Worm (Caenorhabditis elegans) whole organism, midembryonic: Measurements from ENCODE around the gene T01C8.3.

Experiments used
- T22C8.4 ChIP-seq: fragments of 200-800 bp; sonication (Bioruptor generic); IDR thresholded peaks from 2 replicates; pipeline ENCODE4 v1.3.6; 2022; ENCODE audit warnings: missing genetic modification characterization, missing compliant biosample characterization
- cog-1 ChIP-seq: sonication (generic microtip); optimal IDR thresholded peaks from 2 replicates; lab custom pipeline; 2016; ENCODE audit warnings: missing genetic modification characterization, missing compliant biosample characterization
- flt-1 ChIP-seq: fragments of 200-800 bp; sonication (Bioruptor generic); IDR thresholded peaks from 2 replicates; pipeline ENCODE4 v1.3.6; 2022; ENCODE audit warnings: missing genetic modification characterization, missing compliant biosample characterization
- klf-2 ChIP-seq: fragments of 200-800 bp; sonication (Bioruptor generic); conservative IDR thresholded peaks from 2 replicates; pipeline ENCODE4 v1.3.6; 2022; ENCODE audit warnings: missing genetic modification reagents, missing genetic modification characterization, missing compliant biosample characterization
- med-1 ChIP-seq: sonication (generic microtip); optimal IDR thresholded peaks from 2 replicates; lab custom pipeline; 2017; ENCODE audit warnings: missing genetic modification characterization, mild to moderate bottlenecking, missing compliant biosample characterization, antibody characterized with exemption, missing genetic modification reagents; ENCODE audit not compliant: insufficient read depth
- ref-1 ChIP-seq: fragments of 200-800 bp; sonication (Bioruptor generic); conservative IDR thresholded peaks from 2 replicates; pipeline ENCODE4 v1.3.6; 2022; ENCODE audit warnings: missing genetic modification reagents, missing genetic modification characterization, missing compliant biosample characterization
- tab-1 ChIP-seq: fragments of 200-800 bp; sonication (Bioruptor generic); IDR thresholded peaks from 2 replicates; pipeline ENCODE4 v1.3.6; 2022; ENCODE audit warnings: missing genetic modification characterization, missing compliant biosample characterization
- ztf-23 ChIP-seq: fragments of 200-800 bp; sonication (Bioruptor generic); IDR thresholded peaks from 2 replicates; pipeline ENCODE4 v1.3.6; 2022; ENCODE audit warnings: missing genetic modification reagents, missing genetic modification characterization, missing compliant biosample characterization
- ztf-29 ChIP-seq: fragments of 200-800 bp; sonication (Bioruptor generic); IDR thresholded peaks from 2 replicates; pipeline ENCODE4 v1.3.6; 2022; ENCODE audit warnings: missing genetic modification reagents, missing genetic modification characterization, missing compliant biosample characterization

Gene T01C8.3

ce11 chrX:16762529-16762928, 20.5 kb downstream of the T01C8.3 start, which contains the start of gene C10E2.1:
Gene C10E2.1 (plus strand): TSS chrX:16762829.
- TF ChIP-seq klf-2 (no peak), tab-1 (no peak), cog-1 (tag; lab: Kevin White, UChicago) (no peak), ztf-23 (no peak), flt-1 (GFP tag; lab: Robert Waterston, UW) (no peak), ztf-29 (GFP tag; lab: Robert Waterston, UW) (no peak), T22C8.4 (no peak), med-1 (GFP tag; lab: Kevin White, UChicago) (no peak), ref-1 (GFP tag; lab: Robert Waterston, UW) (no peak)

ce11 chrX:16754474-16754873, 28.5 kb downstream of the T01C8.3 start, which contains the start of gene C10E2.5:
Gene C10E2.5 (minus strand): TSS chrX:16754574.
- no peak for TF ChIP-seq tab-1
- no peak for TF ChIP-seq ztf-23
- no peak for TF ChIP-seq flt-1 (GFP tag; lab: Robert Waterston, UW)
- TF ChIP-seq cog-1 (tag; lab: Kevin White, UChicago), result no peak
- no peak for TF ChIP-seq klf-2
- TF ChIP-seq med-1 (GFP tag; lab: Kevin White, UChicago), result no peak
- TF ChIP-seq ztf-29 (GFP tag; lab: Robert Waterston, UW), result no peak
- no peak for TF ChIP-seq ref-1 (GFP tag; lab: Robert Waterston, UW)
- TF ChIP-seq T22C8.4, result no peak

ce11 chrX:16752196-16752595, 30.8 kb downstream of the T01C8.3 start:
- no peak for TF ChIP-seq tab-1
- no peak for TF ChIP-seq klf-2
- no peak for TF ChIP-seq ztf-23
- no peak for TF ChIP-seq med-1 (GFP tag; lab: Kevin White, UChicago)
- no peak for TF ChIP-seq ztf-29 (GFP tag; lab: Robert Waterston, UW)
- TF ChIP-seq ref-1 (GFP tag; lab: Robert Waterston, UW), result no peak
- no peak for TF ChIP-seq T22C8.4
- TF ChIP-seq cog-1 (tag; lab: Kevin White, UChicago), result no peak
- no peak for TF ChIP-seq flt-1 (GFP tag; lab: Robert Waterston, UW)

- no peak for TF ChIP-seq ztf-29 (GFP tag; lab: Robert Waterston, UW)
Observed at ce11 chrX:16744940-16745339, 38.1 kb downstream of the T01C8.3 start, which contains the start of gene C10E2.2. Gene C10E2.2 (plus strand): TSS chrX:16745240.

DNA sequence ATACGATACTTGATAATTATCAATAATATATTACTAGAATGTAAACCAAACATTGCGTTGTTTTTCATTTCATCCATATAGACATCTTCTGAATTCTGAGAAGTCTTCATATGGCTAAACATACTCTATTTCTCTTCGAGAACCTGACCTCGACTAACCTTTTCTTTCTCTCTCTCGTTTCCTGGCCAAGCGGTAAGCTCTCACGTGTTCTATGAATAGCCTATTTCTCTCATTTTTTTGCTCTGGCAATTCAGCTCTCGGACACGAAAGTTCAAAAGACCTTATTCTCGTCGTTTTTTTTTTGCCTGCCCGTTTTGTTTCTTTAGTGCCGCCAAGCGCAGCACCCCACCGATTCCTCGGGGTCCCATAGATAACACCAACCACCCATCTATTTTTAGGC, 45.5 kb downstream of the T01C8.3 start:
- TF ChIP-seq klf-2, result no peak
- no peak for TF ChIP-seq cog-1 (tag; lab: Kevin White, UChicago)
- no peak for TF ChIP-seq T22C8.4
- no peak for TF ChIP-seq tab-1
- no peak for TF ChIP-seq flt-1 (GFP tag; lab: Robert Waterston, UW)
- no peak for TF ChIP-seq ztf-23
- TF ChIP-seq ztf-29 (GFP tag; lab: Robert Waterston, UW), result no peak
- TF ChIP-seq ref-1 (GFP tag; lab: Robert Waterston, UW), result no peak
- no peak for TF ChIP-seq med-1 (GFP tag; lab: Kevin White, UChicago)

- TF ChIP-seq ref-1 (GFP tag; lab: Robert Waterston, UW) (no peak), klf-2 (no peak), flt-1 (GFP tag; lab: Robert Waterston, UW) (no peak), cog-1 (tag; lab: Kevin White, UChicago) (no peak), T22C8.4 (no peak), med-1 (GFP tag; lab: Kevin White, UChicago) (no peak), ztf-23 (no peak), ztf-29 (GFP tag; lab: Robert Waterston, UW) (no peak), tab-1 (no peak)
Observed at ce11 chrX:16734970-16735369, 48.0 kb downstream of the T01C8.3 start.

DNA sequence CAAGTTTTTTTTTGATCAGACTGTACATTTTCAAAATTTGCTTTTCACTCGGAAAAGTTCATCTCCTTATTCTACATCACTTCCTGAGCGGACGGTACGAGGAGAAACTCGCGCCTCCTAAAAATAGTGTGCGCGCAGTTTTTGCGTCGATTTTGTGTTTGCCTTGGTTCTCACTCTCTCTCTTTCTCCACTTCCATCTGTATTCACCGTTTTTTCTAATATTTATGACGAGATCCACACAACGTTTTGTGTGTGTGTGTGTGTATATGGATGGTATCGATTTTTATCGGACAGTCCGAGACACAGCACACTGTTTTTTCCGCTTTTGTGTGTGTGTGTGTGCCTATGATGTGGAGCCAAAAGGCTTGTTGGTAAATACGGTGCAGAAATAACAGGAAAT, 49.6 kb downstream of the T01C8.3 start:
- no peak for TF ChIP-seq tab-1
- TF ChIP-seq ztf-29 (GFP tag; lab: Robert Waterston, UW), result no peak
- TF ChIP-seq ref-1 (GFP tag; lab: Robert Waterston, UW), result no peak
- no peak for TF ChIP-seq med-1 (GFP tag; lab: Kevin White, UChicago)
- TF ChIP-seq flt-1 (GFP tag; lab: Robert Waterston, UW), result no peak
- TF ChIP-seq klf-2, result no peak
- TF ChIP-seq T22C8.4, result no peak
- TF ChIP-seq cog-1 (tag; lab: Kevin White, UChicago), result no peak

- TF ChIP-seq T22C8.4 (no peak), ztf-29 (GFP tag; lab: Robert Waterston, UW) (no peak), tab-1 (no peak), klf-2 (no peak), ref-1 (GFP tag; lab: Robert Waterston, UW) (no peak), med-1 (GFP tag; lab: Kevin White, UChicago) (no peak), flt-1 (GFP tag; lab: Robert Waterston, UW) (no peak), ztf-23 (no peak), cog-1 (tag; lab: Kevin White, UChicago) (no peak)
Observed at ce11 chrX:16732259-16732658, 50.8 kb downstream of the T01C8.3 start.

ce11 chrX:16731167-16731566, 51.8 kb downstream of the T01C8.3 start:
- TF ChIP-seq flt-1 (GFP tag; lab: Robert Waterston, UW), result no peak
- TF ChIP-seq T22C8.4, result no peak
- no peak for TF ChIP-seq tab-1
